Fruit fly (Drosophila melanogaster) whole organism, embryonic: ENCODE data around the gene Pde11.

Source experiments
- Antp ChIP-seq: fragments of 200-800 bp; sonication (Bioruptor generic); optimal IDR thresholded peaks from 3 replicates; lab custom pipeline; 2016; ENCODE audit warnings: missing biosample characterization, missing genetic modification characterization
- Bdp1 ChIP-seq: fragments of 200-800 bp; sonication (Bioruptor generic); optimal IDR thresholded peaks from 3 replicates; lab custom pipeline; 2016; ENCODE audit warnings: missing biosample characterization, missing genetic modification characterization
- CG11085 ChIP-seq: fragments of 200-800 bp; sonication (Bioruptor generic); IDR thresholded peaks from 2 replicates; pipeline ENCODE4 v1.3.6; 2022; ENCODE audit warnings: missing biosample characterization, missing genetic modification characterization
- CG11398 ChIP-seq: fragments of 200-800 bp; sonication (Bioruptor generic); optimal IDR thresholded peaks from 2 replicates; lab custom pipeline; 2016; ENCODE audit warnings: missing biosample characterization, missing genetic modification characterization
- CG11695 ChIP-seq: fragments of 200-800 bp; sonication (Bioruptor generic); IDR thresholded peaks from 3 replicates; pipeline ENCODE4 v1.3.6; 2022; ENCODE audit warnings: missing biosample characterization, missing genetic modification characterization
- CG11696 ChIP-seq: fragments of 200-800 bp; sonication (Bioruptor generic); IDR thresholded peaks from 2 replicates; pipeline ENCODE4 v1.3.6; 2022; ENCODE audit warnings: missing biosample characterization, missing genetic modification characterization
- CG17361 ChIP-seq: fragments of 200-800 bp; sonication (Bioruptor generic); IDR thresholded peaks from 3 replicates; pipeline ENCODE4 v1.3.6; 2022; ENCODE audit warnings: missing biosample characterization, missing genetic modification characterization
- CG17385 ChIP-seq: fragments of 200-800 bp; sonication (Bioruptor generic); optimal IDR thresholded peaks from 3 replicates; lab custom pipeline; 2018; ENCODE audit warnings: missing biosample characterization, mild to moderate bottlenecking, missing genetic modification characterization
- CG17829 ChIP-seq: fragments of 200-800 bp; optimal IDR thresholded peaks from 2 replicates; lab custom pipeline; 2019; ENCODE audit warnings: missing biosample characterization, mild to moderate bottlenecking, missing genetic modification characterization, moderate library complexity
- CG18011 ChIP-seq: fragments of 200-800 bp; sonication (Bioruptor generic); optimal IDR thresholded peaks from 2 replicates; lab custom pipeline; 2017; ENCODE audit warnings: missing biosample characterization, missing genetic modification characterization, mild to moderate bottlenecking, moderate library complexity, missing genotype
- CG18262 ChIP-seq: fragments of 200-800 bp; optimal IDR thresholded peaks from 3 replicates; lab custom pipeline; 2019; ENCODE audit warnings: missing biosample characterization, mild to moderate bottlenecking, missing genetic modification characterization, moderate library complexity
- CG18599 ChIP-seq: fragments of 200-800 bp; sonication (Bioruptor generic); optimal IDR thresholded peaks from 3 replicates; lab custom pipeline; 2017; ENCODE audit warnings: missing biosample characterization, missing genetic modification characterization, mild to moderate bottlenecking, moderate library complexity, missing genetic modification reagents
- CG2116 ChIP-seq: fragments of 200-800 bp; sonication (Bioruptor generic); optimal IDR thresholded peaks from 3 replicates; lab custom pipeline; 2018; ENCODE audit warnings: missing biosample characterization, mild to moderate bottlenecking, missing genetic modification characterization
- CG34224 ChIP-seq: fragments of 200-800 bp; sonication (Bioruptor generic); IDR thresholded peaks from 3 replicates; pipeline ENCODE4 v1.3.6; 2022; ENCODE audit warnings: missing biosample characterization, missing genetic modification characterization; ENCODE audit not compliant: partially characterized antibody
- CG4617 ChIP-seq: fragments of 200-800 bp; sonication (Bioruptor generic); optimal IDR thresholded peaks from 3 replicates; lab custom pipeline; 2016; ENCODE audit warnings: missing biosample characterization, missing genetic modification characterization, borderline replicate concordance
- CG6689 ChIP-seq: fragments of 200-800 bp; sonication (Bioruptor generic); IDR thresholded peaks from 2 replicates; pipeline ENCODE4 v1.3.6; 2022; ENCODE audit warnings: missing biosample characterization, missing genetic modification characterization
- Dbx ChIP-seq: fragments of 200-800 bp; sonication (Bioruptor generic); IDR thresholded peaks from 3 replicates; pipeline ENCODE4 v1.3.6; 2022; ENCODE audit warnings: missing biosample characterization, missing genetic modification characterization
- Deaf1 ChIP-seq: fragments of 200-800 bp; optimal IDR thresholded peaks from 3 replicates; lab custom pipeline; 2019; ENCODE audit warnings: missing biosample characterization, mild to moderate bottlenecking, missing genetic modification characterization, moderate library complexity
- Ets65A ChIP-seq: fragments of 200-800 bp; sonication (Bioruptor generic); peaks from one replicate; lab custom pipeline; 2016; ENCODE audit warnings: missing biosample characterization, missing genetic modification characterization
- HLHmδ ChIP-seq: fragments of 200-800 bp; sonication (Bioruptor generic); optimal IDR thresholded peaks from 2 replicates; lab custom pipeline; 2018; ENCODE audit warnings: missing biosample characterization, mild to moderate bottlenecking, missing genetic modification characterization, moderate library complexity
- Hr51 ChIP-seq, 2 experiments: fragments of 200-800 bp; sonication (Bioruptor generic); optimal IDR thresholded peaks; 2 replicates in 1 of 2; 3 replicates in 1 of 2; lab custom pipeline; 2016 to 2018; ENCODE audit warnings: missing biosample characterization in 2 of 2, missing genetic modification characterization in 2 of 2, mild to moderate bottlenecking in 1 of 2, moderate library complexity in 1 of 2
- Hsf ChIP-seq: fragments of 200-800 bp; sonication (Bioruptor generic); optimal IDR thresholded peaks from 3 replicates; lab custom pipeline; 2016; ENCODE audit warnings: missing biosample characterization, missing genetic modification characterization
- Mad ChIP-seq: fragments of 200-800 bp; sonication (Bioruptor generic); optimal IDR thresholded peaks from 2 replicates; lab custom pipeline; 2016; ENCODE audit warnings: missing biosample characterization, missing genetic modification characterization
- Med ChIP-seq: fragments of 200-800 bp; sonication (Bioruptor generic); peaks from one replicate; lab custom pipeline; 2016; ENCODE audit warnings: missing biosample characterization, missing genetic modification characterization, mild to moderate bottlenecking, inconsistent platforms, moderate library complexity
- NfI ChIP-seq: fragments of 200-800 bp; sonication (Bioruptor generic); optimal IDR thresholded peaks from 3 replicates; lab custom pipeline; 2018; ENCODE audit warnings: missing biosample characterization, mild to moderate bottlenecking, missing genetic modification characterization, moderate library complexity
- Poxn ChIP-seq: fragments of 200-800 bp; sonication (Bioruptor generic); IDR thresholded peaks from 2 replicates; pipeline ENCODE4 v1.3.6; 2022; ENCODE audit warnings: missing biosample characterization, missing genetic modification characterization
- Trl ChIP-seq, 3 experiments: fragments of >200 bp in 2 of 3; fragments of 200-800 bp in 1 of 3; sonication (Bioruptor generic) in 1 of 3; optimal IDR thresholded peaks; 2 replicates in 1 of 3; 3 replicates in 2 of 3; lab custom pipeline; 2016 to 2017; ENCODE audit warnings: missing biosample characterization in 1 of 3, missing genetic modification characterization in 1 of 3
- Vsx1 ChIP-seq: fragments of 200-800 bp; sonication (Bioruptor generic); optimal IDR thresholded peaks from 2 replicates; lab custom pipeline; 2017; ENCODE audit warnings: missing biosample characterization, mild to moderate bottlenecking, missing genetic modification characterization, missing genetic modification reagents
- ato ChIP-seq: fragments of 200-800 bp; sonication (Bioruptor generic); IDR thresholded peaks from 2 replicates; pipeline ENCODE4 v1.3.6; 2022; ENCODE audit warnings: missing biosample characterization, missing genetic modification characterization; ENCODE audit not compliant: partially characterized antibody
- chinmo ChIP-seq: fragments of 200-800 bp; sonication (Bioruptor generic); IDR thresholded peaks from 4 replicates; pipeline ENCODE4 v1.3.6; 2022; ENCODE audit warnings: missing biosample characterization, missing genetic modification characterization; ENCODE audit not compliant: partially characterized antibody
- chm ChIP-seq: fragments of 200-800 bp; sonication (Bioruptor generic); IDR thresholded peaks from 2 replicates; pipeline ENCODE4 v1.3.6; 2022; ENCODE audit warnings: missing biosample characterization, missing genetic modification characterization
- crp ChIP-seq, 2 experiments: fragments of 200-800 bp; sonication (Bioruptor generic); optimal IDR thresholded peaks; 2 replicates in 1 of 2; 3 replicates in 1 of 2; lab custom pipeline; 2017; ENCODE audit warnings: missing biosample characterization in 2 of 2, missing genetic modification characterization in 2 of 2, mild to moderate bottlenecking in 1 of 2, moderate library complexity in 1 of 2
- ems ChIP-seq: fragments of 200-800 bp; sonication (Bioruptor generic); optimal IDR thresholded peaks from 3 replicates; lab custom pipeline; 2016; ENCODE audit warnings: missing biosample characterization, missing genetic modification characterization
- en ChIP-seq: fragments of 200-800 bp; sonication (Bioruptor generic); optimal IDR thresholded peaks from 2 replicates; lab custom pipeline; 2016; ENCODE audit warnings: missing biosample characterization, missing genetic modification characterization
- exex ChIP-seq: fragments of 200-800 bp; sonication (Bioruptor generic); optimal IDR thresholded peaks from 4 replicates; lab custom pipeline; 2018; ENCODE audit warnings: missing biosample characterization, mild to moderate bottlenecking, missing genetic modification characterization, moderate library complexity
- fd3F ChIP-seq: fragments of 200-800 bp; sonication (Bioruptor generic); optimal IDR thresholded peaks from 2 replicates; lab custom pipeline; 2018; ENCODE audit warnings: missing biosample characterization, mild to moderate bottlenecking, missing genetic modification characterization, moderate library complexity
- ftz-f1 ChIP-seq: fragments of 200-800 bp; sonication (Bioruptor generic); optimal IDR thresholded peaks from 2 replicates; lab custom pipeline; 2016; ENCODE audit warnings: missing biosample characterization, missing genetic modification characterization
- her ChIP-seq: fragments of 200-800 bp; sonication (Bioruptor generic); optimal IDR thresholded peaks from 2 replicates; lab custom pipeline; 2016; ENCODE audit warnings: missing biosample characterization, missing genetic modification characterization
- ind ChIP-seq: fragments of 200-800 bp; sonication (Bioruptor generic); optimal IDR thresholded peaks from 3 replicates; lab custom pipeline; 2016; ENCODE audit warnings: missing biosample characterization, missing genetic modification characterization
- mirr ChIP-seq: fragments of 200-800 bp; sonication (Bioruptor generic); optimal IDR thresholded peaks from 3 replicates; lab custom pipeline; 2018; ENCODE audit warnings: missing biosample characterization, mild to moderate bottlenecking, missing genetic modification characterization
- nmo ChIP-seq: fragments of 200-800 bp; sonication (Bioruptor generic); optimal IDR thresholded peaks from 2 replicates; lab custom pipeline; 2018; ENCODE audit warnings: missing biosample characterization, mild to moderate bottlenecking, missing genetic modification characterization, moderate library complexity
- org-1 ChIP-seq: fragments of 200-800 bp; sonication (Bioruptor generic); optimal IDR thresholded peaks from 2 replicates; lab custom pipeline; 2017; ENCODE audit warnings: missing biosample characterization, missing genetic modification characterization
- pzg ChIP-seq: fragments of 200-800 bp; sonication (Bioruptor generic); optimal IDR thresholded peaks from 3 replicates; lab custom pipeline; 2018; ENCODE audit warnings: missing biosample characterization, mild to moderate bottlenecking, missing genetic modification characterization, moderate library complexity
- ranshi ChIP-seq: fragments of 200-800 bp; sonication (Bioruptor generic); IDR thresholded peaks from 2 replicates; pipeline ENCODE4 v1.3.6; 2022; ENCODE audit warnings: missing biosample characterization, missing genetic modification characterization
- sd ChIP-seq: fragments of 200-800 bp; sonication (Bioruptor generic); optimal IDR thresholded peaks from 3 replicates; lab custom pipeline; 2018; ENCODE audit warnings: missing biosample characterization, mild to moderate bottlenecking, missing genetic modification characterization, moderate library complexity
- slbo ChIP-seq: fragments of 200-800 bp; sonication (Bioruptor generic); IDR thresholded peaks from 2 replicates; pipeline ENCODE4 v1.3.6; 2022; ENCODE audit warnings: missing biosample characterization, missing genetic modification characterization
- sug ChIP-seq: fragments of 200-800 bp; optimal IDR thresholded peaks from 2 replicates; lab custom pipeline; 2019; ENCODE audit warnings: missing biosample characterization, mild to moderate bottlenecking, missing genetic modification characterization, moderate library complexity

The Pde11 gene

dm6 chr2L:18571724-18572427, 18.3 kb downstream of the Pde11 start (continued):
- TF ChIP-seq CG17829 (peak; percentile 9), Deaf1 (tag; lab: Kevin White, UChicago) (peak; percentile 83), CG18262 (tag; lab: Kevin White, UChicago) (no peak), Trl (optimal IDR thresholded peaks at IDR 0.05; lab: Kevin White, UChicago) (peak; percentile 24 to 30), Trl (GFP tag; optimal IDR thresholded peaks at IDR 0.05; lab: Kevin White, UChicago) (peak; percentile 5), CG34224 (0 out of 3 replicates have a peak, but pooled peaks have one; percentile 8), ftz-f1 (peak; percentile 30), CG6689 (GFP tag; lab: Robert Waterston, UW) (0 out of 2 replicates have a peak, but pooled peaks have one; percentile 29), pzg (no peak), crp (GFP tag; optimal IDR thresholded peaks at IDR 0.05; lab: Kevin White, UChicago) (no peak), chinmo (GFP tag; lab: Robert Waterston, UW) (peak; percentile 76; the same call in 2 of the 4 replicates), CG4617 (GFP tag; lab: Kevin White, UChicago) (no peak), Med (peak; percentile 89), CG17361 (0 out of 3 replicates have a peak, but pooled peaks have one; percentile 20), CG11085 (GFP tag; lab: Robert Waterston, UW) (no peak), Ets65A (GFP tag; lab: Kevin White, UChicago) (peak; percentile 81), Mad (GFP tag; lab: Kevin White, UChicago) (no peak), ranshi (GFP tag; lab: Robert Waterston, UW) (no peak), ato (peak; percentile 48), slbo (GFP tag; lab: Robert Waterston, UW) (peak; percentile 40; the same call in 1 of the 2 replicates), HLHmδ (GFP tag; lab: Kevin White, UChicago) (peak; percentile 47), nmo (no peak), CG11398 (GFP tag; lab: Kevin White, UChicago) (no peak), Dbx (GFP tag; lab: Robert Waterston, UW) (0 out of 3 replicates have a peak, but pooled peaks have one; percentile 43), chm (peak; percentile 84)

DNA sequence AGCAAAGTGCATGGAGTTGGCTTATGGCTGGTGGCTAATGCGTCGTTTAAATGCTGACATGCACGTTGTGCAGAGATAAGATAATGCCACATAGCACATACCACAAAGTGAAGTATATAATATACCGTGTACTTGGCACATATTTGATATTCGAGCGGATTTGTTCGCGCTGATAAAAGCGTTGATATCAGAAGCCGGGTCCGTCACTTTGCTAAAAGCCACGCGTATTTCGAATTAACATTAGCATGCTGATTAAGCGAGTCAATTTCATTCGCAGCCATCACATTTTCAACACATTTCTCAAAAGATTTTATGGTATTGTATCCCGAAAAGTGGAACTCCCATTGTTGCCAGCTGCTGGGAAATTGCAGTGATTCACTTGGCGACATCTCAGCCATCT, 21.4 kb downstream of the Pde11 start:
- peak; percentile 10 for TF ChIP-seq sug (tag; lab: Kevin White, UChicago)
- no peak for TF ChIP-seq Poxn
- peak; percentile 14 for TF ChIP-seq mirr (GFP tag; lab: Kevin White, UChicago)
- TF ChIP-seq Med, result peak; percentile 16
- peak; percentile 51 for TF ChIP-seq sd
- peak; percentile 24 for TF ChIP-seq exex (tag; lab: Kevin White, UChicago)

- TF ChIP-seq Antp (GFP tag; lab: Kevin White, UChicago) (peak; percentile 10), chm (peak; percentile 22; the same call in 1 of the 2 replicates), CG18011 (GFP tag; lab: Kevin White, UChicago) (peak; percentile 44), CG11695 (GFP tag; lab: Robert Waterston, UW) (peak; percentile 49; the same call in 2 of the 3 replicates), en (GFP tag; lab: Kevin White, UChicago) (no peak), Hsf (GFP tag; lab: Kevin White, UChicago) (peak; percentile 3), Hr51 (GFP tag; optimal IDR thresholded peaks at IDR 0.05; lab: Kevin White, UChicago) (peak in 1 of 2 experiments; percentile 30), org-1 (GFP tag; lab: Kevin White, UChicago) (peak; percentile 55), Bdp1 (GFP tag; lab: Kevin White, UChicago) (peak; percentile 8), her (peak; percentile 68), Vsx1 (GFP tag; lab: Kevin White, UChicago) (peak; percentile 57), CG2116 (peak; percentile 27), exex (tag; lab: Kevin White, UChicago) (peak; percentile 23), CG18599 (peak; percentile 79), fd3F (GFP tag; lab: Kevin White, UChicago) (peak; percentile 38), CG11696 (GFP tag; lab: Robert Waterston, UW) (no peak), CG17385 (peak; percentile 16), NfI (GFP tag; lab: Kevin White, UChicago) (peak; percentile 28), ems (GFP tag; lab: Kevin White, UChicago) (peak; percentile 20), ind (GFP tag; lab: Kevin White, UChicago) (no peak)
Observed at dm6 chr2L:18567563-18567962, 22.6 kb downstream of the Pde11 start.
